Worm (Caenorhabditis elegans) whole organism, young adult: ENCODE measurements around the gene W09B6.4.
A peak's percentile ranks its signal among the peaks of the same experiment; 100 is the strongest.

Source experiments
- B0019.2 ChIP-seq: fragments of 200-800 bp; sonication (Bioruptor generic); conservative IDR thresholded peaks from 2 replicates; pipeline ENCODE4 v1.3.6; 2022; ENCODE audit warnings: missing genetic modification reagents, missing genetic modification characterization, missing compliant biosample characterization
- D2030.7 ChIP-seq: fragments of 200-800 bp; sonication (Bioruptor generic); IDR thresholded peaks from 2 replicates; pipeline ENCODE4 v1.3.6; 2022; ENCODE audit warnings: missing genetic modification reagents, missing genetic modification characterization, missing compliant biosample characterization
- F23B12.7 ChIP-seq: sonication (generic microtip); optimal IDR thresholded peaks from 2 replicates; lab custom pipeline; 2017; ENCODE audit warnings: missing genetic modification characterization, mild to moderate bottlenecking, missing compliant biosample characterization, antibody characterized with exemption, moderate library complexity; ENCODE audit not compliant: insufficient read depth
- F39B2.1 ChIP-seq: fragments of 200-800 bp; sonication (Bioruptor generic); IDR thresholded peaks from 2 replicates; pipeline ENCODE4 v1.3.6; 2022; ENCODE audit warnings: missing genetic modification reagents, missing genetic modification characterization, missing compliant biosample characterization
- K12H6.12 ChIP-seq: fragments of 200-800 bp; sonication (Bioruptor generic); optimal IDR thresholded peaks from 2 replicates; lab custom pipeline; 2018; ENCODE audit warnings: mild to moderate bottlenecking, missing genetic modification characterization, missing compliant biosample characterization
- T07F8.4 ChIP-seq: sonication (generic microtip); optimal IDR thresholded peaks from 2 replicates; lab custom pipeline; 2016; ENCODE audit warnings: mild to moderate bottlenecking, missing genetic modification characterization, moderate library complexity, missing compliant biosample characterization
- T26A5.8 ChIP-seq: sonication (generic microtip); optimal IDR thresholded peaks from 2 replicates; lab custom pipeline; 2016; ENCODE audit warnings: missing genetic modification characterization, missing compliant biosample characterization
- Y53F4B.3 ChIP-seq: fragments of 200-800 bp; sonication (Bioruptor generic); IDR thresholded peaks from 2 replicates; pipeline ENCODE4 v1.3.6; 2022; ENCODE audit warnings: missing genetic modification reagents, missing genetic modification characterization, missing compliant biosample characterization
- Y53G8AR.9 ChIP-seq: fragments of 200-800 bp; sonication (Bioruptor generic); conservative IDR thresholded peaks from 2 replicates; pipeline ENCODE4 v1.3.6; 2022; ENCODE audit warnings: missing genetic modification reagents, missing genetic modification characterization, missing compliant biosample characterization
- Y56A3A.18 ChIP-seq: fragments of 200-800 bp; sonication (Bioruptor generic); IDR thresholded peaks from 2 replicates; pipeline ENCODE4 v1.3.6; 2022; ENCODE audit warnings: missing genetic modification reagents, missing genetic modification characterization, missing compliant biosample characterization
- Y67H2A.10 ChIP-seq: fragments of 200-800 bp; sonication (Bioruptor generic); conservative IDR thresholded peaks from 2 replicates; pipeline ENCODE4 v1.3.6; 2022; ENCODE audit warnings: missing genetic modification reagents, missing genetic modification characterization, missing compliant biosample characterization
- athp-1 ChIP-seq: sonication (generic microtip); optimal IDR thresholded peaks from 2 replicates; lab custom pipeline; 2017; ENCODE audit warnings: mild to moderate bottlenecking, missing genetic modification characterization, missing compliant biosample characterization
- attf-5 ChIP-seq: fragments of 200-800 bp; sonication (Bioruptor generic); optimal IDR thresholded peaks from 2 replicates; lab custom pipeline; 2018; ENCODE audit warnings: mild to moderate bottlenecking, missing genetic modification characterization, missing compliant biosample characterization
- attf-6 ChIP-seq: fragments of 200-800 bp; sonication (Bioruptor generic); IDR thresholded peaks from 2 replicates; pipeline ENCODE4 v1.3.6; 2022; ENCODE audit warnings: missing genetic modification reagents, missing genetic modification characterization, missing compliant biosample characterization
- cebp-2 ChIP-seq: fragments of 200-800 bp; sonication (Bioruptor generic); IDR thresholded peaks from 2 replicates; pipeline ENCODE4 v1.3.6; 2022; ENCODE audit warnings: missing genetic modification characterization, missing compliant biosample characterization
- ceh-100 ChIP-seq: fragments of 200-800 bp; sonication (Bioruptor generic); IDR thresholded peaks from 2 replicates; pipeline ENCODE4 v1.3.6; 2022; ENCODE audit warnings: missing genetic modification reagents, missing genetic modification characterization, missing compliant biosample characterization
- chd-7 ChIP-seq: sonication (generic microtip); optimal IDR thresholded peaks from 2 replicates; lab custom pipeline; 2016; ENCODE audit warnings: mild to moderate bottlenecking, missing genetic modification characterization, moderate library complexity, missing compliant biosample characterization
- die-1 ChIP-seq: sonication (generic microtip); optimal IDR thresholded peaks from 2 replicates; lab custom pipeline; 2016; ENCODE audit warnings: missing genotype, mild to moderate bottlenecking, missing genetic modification characterization, missing compliant biosample characterization
- dox-1 ChIP-seq: fragments of 200-800 bp; sonication (Bioruptor generic); IDR thresholded peaks from 2 replicates; pipeline ENCODE4 v1.3.6; 2022; ENCODE audit warnings: missing genetic modification reagents, missing genetic modification characterization, missing compliant biosample characterization
- dpff-1 ChIP-seq: sonication (generic microtip); optimal IDR thresholded peaks from 2 replicates; lab custom pipeline; 2017; ENCODE audit warnings: mild to moderate bottlenecking, missing genetic modification characterization, missing compliant biosample characterization
- efl-1 ChIP-seq: fragments of 150-350 bp; optimal IDR thresholded peaks from 2 replicates; lab custom pipeline; 2014; ENCODE audit warnings: missing biosample characterization, missing genetic modification reagents, missing genetic modification characterization
- egrh-3 ChIP-seq: fragments of 200-800 bp; sonication (Bioruptor generic); IDR thresholded peaks from 2 replicates; pipeline ENCODE4 v1.3.6; 2022; ENCODE audit warnings: missing genetic modification reagents, missing genetic modification characterization, missing compliant biosample characterization
- fkh-3 ChIP-seq: sonication (generic microtip); optimal IDR thresholded peaks from 2 replicates; lab custom pipeline; 2016; ENCODE audit warnings: mild to moderate bottlenecking, missing genetic modification characterization, missing compliant biosample characterization
- him-1 ChIP-seq: sonication (generic microtip); optimal IDR thresholded peaks from 2 replicates; lab custom pipeline; 2016; ENCODE audit warnings: missing genotype, missing genetic modification reagents, missing genetic modification characterization, missing compliant biosample characterization
- hmg-20 ChIP-seq: fragments of 200-800 bp; sonication (Bioruptor generic); IDR thresholded peaks from 2 replicates; pipeline ENCODE4 v1.3.6; 2022; ENCODE audit warnings: missing genetic modification reagents, missing genetic modification characterization, missing compliant biosample characterization
- hsf-1 ChIP-seq: fragments of 200-800 bp; sonication (Bioruptor generic); IDR thresholded peaks from 2 replicates; pipeline ENCODE4 v1.3.6; 2022; ENCODE audit warnings: missing genetic modification reagents, missing genetic modification characterization, missing compliant biosample characterization
- lin-26 ChIP-seq: fragments of 200-800 bp; sonication (Bioruptor generic); IDR thresholded peaks from 2 replicates; pipeline ENCODE4 v1.3.6; 2022; ENCODE audit warnings: missing genetic modification reagents, missing genetic modification characterization, missing compliant biosample characterization
- lin-35 ChIP-seq, 3 experiments: fragments of 150-350 bp in 2 of 3; sonication (generic microtip) in 1 of 3; optimal IDR thresholded peaks; 2 replicates each; lab custom pipeline; 2014 to 2018; ENCODE audit warnings: missing biosample characterization in 3 of 3, missing genetic modification characterization in 3 of 3, missing genetic modification reagents in 3 of 3
- lin-54 ChIP-seq: fragments of 200-800 bp; sonication (Bioruptor generic); optimal IDR thresholded peaks from 2 replicates; lab custom pipeline; 2018; ENCODE audit warnings: mild to moderate bottlenecking, missing genetic modification characterization, missing compliant biosample characterization
- lir-1 ChIP-seq: fragments of 200-800 bp; sonication (Bioruptor generic); conservative IDR thresholded peaks from 2 replicates; pipeline ENCODE4 v1.3.6; 2022; ENCODE audit warnings: missing genetic modification reagents, missing genetic modification characterization, missing compliant biosample characterization
- lsl-1 ChIP-seq: fragments of 200-800 bp; sonication (Bioruptor generic); optimal IDR thresholded peaks from 2 replicates; lab custom pipeline; 2018; ENCODE audit warnings: mild to moderate bottlenecking, missing genetic modification characterization, moderate library complexity, missing compliant biosample characterization
- madf-3 ChIP-seq: fragments of 200-800 bp; sonication (Bioruptor generic); IDR thresholded peaks from 2 replicates; pipeline ENCODE4 v1.3.6; 2022; ENCODE audit warnings: missing genetic modification reagents, missing genetic modification characterization, missing compliant biosample characterization
- madf-6 ChIP-seq: fragments of 200-800 bp; sonication (Bioruptor generic); IDR thresholded peaks from 2 replicates; pipeline ENCODE4 v1.3.6; 2022; ENCODE audit warnings: missing genetic modification reagents, missing genetic modification characterization, missing compliant biosample characterization
- madf-8 ChIP-seq: fragments of 200-800 bp; sonication (Bioruptor generic); conservative IDR thresholded peaks from 2 replicates; pipeline ENCODE4 v1.3.6; 2022; ENCODE audit warnings: missing genetic modification reagents, missing genetic modification characterization, missing compliant biosample characterization
- mcd-1 ChIP-seq: fragments of 200-800 bp; sonication (Bioruptor generic); IDR thresholded peaks from 2 replicates; pipeline ENCODE4 v1.3.6; 2022; ENCODE audit warnings: missing genetic modification reagents, missing genetic modification characterization, missing compliant biosample characterization
- mel-28 ChIP-seq: sonication (generic microtip); optimal IDR thresholded peaks from 2 replicates; lab custom pipeline; 2016; ENCODE audit warnings: borderline replicate concordance, mild to moderate bottlenecking, missing genetic modification characterization, missing compliant biosample characterization
- mxl-1 ChIP-seq: sonication (generic microtip); optimal IDR thresholded peaks from 2 replicates; lab custom pipeline; 2016; ENCODE audit warnings: missing genetic modification characterization, missing compliant biosample characterization
- nfyb-1 ChIP-seq: fragments of 200-800 bp; sonication (Bioruptor generic); IDR thresholded peaks from 2 replicates; pipeline ENCODE4 v1.3.6; 2022; ENCODE audit warnings: missing genetic modification reagents, missing genetic modification characterization, missing compliant biosample characterization
- nhr-120 ChIP-seq: fragments of 200-800 bp; sonication (Bioruptor generic); IDR thresholded peaks from 2 replicates; pipeline ENCODE4 v1.3.6; 2022; ENCODE audit warnings: missing genetic modification characterization, missing compliant biosample characterization
- nhr-27 ChIP-seq: fragments of 200-800 bp; sonication (Bioruptor generic); optimal IDR thresholded peaks from 2 replicates; lab custom pipeline; 2018; ENCODE audit warnings: mild to moderate bottlenecking, missing genetic modification characterization, moderate library complexity, missing compliant biosample characterization
- nhr-90 ChIP-seq: sonication (generic microtip); optimal IDR thresholded peaks from 2 replicates; lab custom pipeline; 2016; ENCODE audit warnings: missing genotype, mild to moderate bottlenecking, missing genetic modification characterization, missing compliant biosample characterization
- repo-1 ChIP-seq: sonication (generic microtip); optimal IDR thresholded peaks from 2 replicates; lab custom pipeline; 2017; ENCODE audit warnings: mild to moderate bottlenecking, missing genetic modification characterization, missing compliant biosample characterization
- snpc-1.1 ChIP-seq: sonication (generic microtip); optimal IDR thresholded peaks from 2 replicates; lab custom pipeline; 2017; ENCODE audit warnings: missing genetic modification characterization, mild to moderate bottlenecking, missing compliant biosample characterization, antibody characterized with exemption, moderate library complexity, missing genotype, missing genetic modification reagents; ENCODE audit not compliant: insufficient read depth
- tbp1 ChIP-seq: fragments of 200-800 bp; sonication (Bioruptor generic); optimal IDR thresholded peaks from 2 replicates; lab custom pipeline; 2018; ENCODE audit warnings: mild to moderate bottlenecking, missing genetic modification characterization, missing compliant biosample characterization
- xnd-1 ChIP-seq: sonication (generic microtip); optimal IDR thresholded peaks from 2 replicates; lab custom pipeline; 2016; ENCODE audit warnings: missing genotype, missing genetic modification reagents, missing genetic modification characterization, missing compliant biosample characterization
- ztf-18 ChIP-seq: sonication (generic microtip); optimal IDR thresholded peaks from 2 replicates; lab custom pipeline; 2016; ENCODE audit warnings: missing genotype, mild to moderate bottlenecking, missing genetic modification characterization, missing compliant biosample characterization
- ztf-3 ChIP-seq: fragments of 200-800 bp; sonication (Bioruptor generic); optimal IDR thresholded peaks from 2 replicates; lab custom pipeline; 2018; ENCODE audit warnings: mild to moderate bottlenecking, missing genetic modification characterization, missing compliant biosample characterization
- ztf-6 ChIP-seq: fragments of 200-800 bp; sonication (Bioruptor generic); IDR thresholded peaks from 2 replicates; pipeline ENCODE4 v1.3.6; 2022; ENCODE audit warnings: missing genetic modification reagents, missing genetic modification characterization, missing compliant biosample characterization

The W09B6.4 gene

ce11 chrII:1153299-1153698 is 12.7 kb upstream of the W09B6.4 start:
- TF ChIP-seq madf-6 (GFP tag; lab: Robert Waterston, UW) (peak; percentile 96), efl-1 (peak; percentile 23), madf-3 (0 out of 2 replicates have a peak, but pooled peaks have one; percentile 49), mcd-1 (peak; percentile 41), xnd-1 (peak; percentile 71), hsf-1 (GFP tag; lab: Robert Waterston, UW) (peak; percentile 30; the same call in 1 of the 2 replicates), lsl-1 (GFP tag; lab: Kevin White, UChicago) (peak; percentile 44), dox-1 (GFP tag; lab: Robert Waterston, UW) (peak; percentile 41; the same call in 1 of the 2 replicates), madf-8 (GFP tag; lab: Robert Waterston, UW) (peak; percentile 89), T26A5.8 (tag; lab: Kevin White, UChicago) (no peak), Y53F4B.3 (GFP tag; lab: Robert Waterston, UW) (no peak), athp-1 (no peak)
- TF ChIP-seq, all 124 proteins: peak for 9

DNA sequence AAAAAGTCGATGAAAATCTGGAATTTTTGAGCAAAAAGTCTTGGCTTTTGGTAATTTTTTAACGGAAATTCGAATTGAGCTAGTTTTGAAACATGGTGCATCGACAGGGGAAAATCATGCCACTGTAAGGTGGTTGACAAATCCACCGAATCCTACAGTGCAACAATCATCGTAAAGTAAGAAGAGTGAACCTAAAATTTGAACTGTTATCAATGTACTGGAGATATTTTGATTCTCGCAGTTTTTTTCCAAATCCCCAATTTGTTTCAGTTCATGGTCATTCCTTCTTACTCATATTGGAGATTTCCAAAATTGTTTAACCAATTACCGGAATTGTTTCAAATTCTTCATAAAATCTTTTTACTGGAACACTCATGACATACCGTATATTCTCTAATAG is 12.1 kb upstream of the W09B6.4 start:
- peak; percentile 42 for TF ChIP-seq lin-54
- TF ChIP-seq attf-6 (GFP tag; lab: Robert Waterston, UW): no peak
- TF ChIP-seq Y67H2A.10 (GFP tag; lab: Robert Waterston, UW): no peak
- TF ChIP-seq nhr-27 (tag; lab: Kevin White, UChicago): no peak
- no peak for TF ChIP-seq mel-28
- no peak for TF ChIP-seq T07F8.4 (tag; lab: Kevin White, UChicago)
- no peak for TF ChIP-seq ztf-18 (tag; lab: Kevin White, UChicago)
- no peak for TF ChIP-seq K12H6.12 (tag; lab: Kevin White, UChicago)
- TF ChIP-seq Y53G8AR.9: peak; percentile 45; the same call in 1 of the 2 replicates
- no peak for TF ChIP-seq xnd-1
- no peak for TF ChIP-seq egrh-3 (GFP tag; lab: Robert Waterston, UW)
- TF ChIP-seq ceh-100 (GFP tag; lab: Robert Waterston, UW): no peak
- TF ChIP-seq chd-7 (tag; lab: Kevin White, UChicago): peak; percentile 24
- no peak for TF ChIP-seq die-1
- no peak for TF ChIP-seq F23B12.7
- TF ChIP-seq nhr-120: no peak
- no peak for TF ChIP-seq him-1 (tag; lab: Kevin White, UChicago)
- TF ChIP-seq F39B2.1 (GFP tag; lab: Robert Waterston, UW): no peak
- no peak for TF ChIP-seq lir-1 (GFP tag; lab: Robert Waterston, UW)
- no peak for TF ChIP-seq dpff-1 (tag; lab: Kevin White, UChicago)
- TF ChIP-seq B0019.2 (GFP tag; lab: Robert Waterston, UW): no peak
- TF ChIP-seq hmg-20: no peak
- TF ChIP-seq snpc-1.1 (tag; lab: Kevin White, UChicago): no peak
- TF ChIP-seq lin-26: 0 out of 2 replicates have a peak, but pooled peaks have one; percentile 7
- TF ChIP-seq Y56A3A.18: no peak
- TF ChIP-seq ztf-3: no peak
- TF ChIP-seq nhr-90 (tag; lab: Kevin White, UChicago): no peak
- TF ChIP-seq mxl-1 (tag; lab: Kevin White, UChicago): no peak
- no peak for TF ChIP-seq tbp1 (GFP tag; lab: Kevin White, UChicago)
- no peak for TF ChIP-seq repo-1 (tag; lab: Kevin White, UChicago)
- TF ChIP-seq fkh-3 (tag; lab: Kevin White, UChicago): no peak
- TF ChIP-seq nfyb-1 (GFP tag; lab: Robert Waterston, UW): 0 out of 2 replicates have a peak, but pooled peaks have one; percentile 8
- 0 out of 2 replicates have a peak, but pooled peaks have one; percentile 12 for TF ChIP-seq cebp-2 (GFP tag; lab: Robert Waterston, UW)
- TF ChIP-seq attf-5 (GFP tag; lab: Kevin White, UChicago): no peak
- TF ChIP-seq lin-35 (GFP tag; optimal IDR thresholded peaks at IDR 0.05; lab: Kevin White, UChicago): no peak
- TF ChIP-seq ztf-6: no peak
- no peak for TF ChIP-seq D2030.7 (GFP tag; lab: Robert Waterston, UW)
- TF ChIP-seq dox-1 (GFP tag; lab: Robert Waterston, UW): no peak
